Worm (Caenorhabditis elegans): ENCODE data around the gene srz-10.

srz-10 gene

DNA sequence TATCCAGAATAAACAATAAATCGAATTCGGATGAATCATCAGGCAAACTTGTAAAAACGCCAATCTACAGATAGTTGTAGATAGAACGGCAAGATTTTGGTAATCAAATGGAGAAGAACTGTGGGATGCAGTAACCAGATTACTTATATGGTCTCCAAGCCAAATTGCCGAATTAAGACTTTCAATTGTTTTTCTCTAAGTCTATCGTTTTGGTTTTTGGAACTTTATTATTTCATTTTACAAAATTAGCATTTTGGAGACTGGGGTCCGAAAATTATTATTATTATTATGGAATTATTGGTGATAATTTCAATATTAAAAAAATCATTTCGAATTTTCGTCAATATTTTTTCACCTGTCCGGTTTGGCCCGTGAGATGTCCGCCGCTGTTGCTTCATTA lies 30.5 kb upstream of the srz-10 start, which contains the start of gene clec-228:
Gene clec-228, minus strand, starts transcription at position 101 of the 400 bp plus-strand sequence.
- TF ChIP-seq F57C9.4 (tag; optimal IDR thresholded peaks at IDR 0.05) (no peak), lin-40 (tag; optimal IDR thresholded peaks at IDR 0.05) (no peak), rcor-1 (GFP tag; IDR thresholded peaks at IDR 0.05) (no peak), lag-1 (GFP tag; IDR thresholded peaks at IDR 0.05) (no peak), zim-3 (tag; optimal IDR thresholded peaks at IDR 0.05) (no peak), hmg-20 (GFP tag; IDR thresholded peaks at IDR 0.05) (no peak), Y56A3A.18 (GFP tag; IDR thresholded peaks at IDR 0.05) (no peak), egl-44 (GFP tag; IDR thresholded peaks at IDR 0.05) (no peak), madf-10 (tag; optimal IDR thresholded peaks at IDR 0.05) (no peak), dpff-1 (tag; optimal IDR thresholded peaks at IDR 0.05) (no peak), Y79H2A.3 (GFP tag; conservative IDR thresholded peaks at IDR 0.05) (no peak)

DNA sequence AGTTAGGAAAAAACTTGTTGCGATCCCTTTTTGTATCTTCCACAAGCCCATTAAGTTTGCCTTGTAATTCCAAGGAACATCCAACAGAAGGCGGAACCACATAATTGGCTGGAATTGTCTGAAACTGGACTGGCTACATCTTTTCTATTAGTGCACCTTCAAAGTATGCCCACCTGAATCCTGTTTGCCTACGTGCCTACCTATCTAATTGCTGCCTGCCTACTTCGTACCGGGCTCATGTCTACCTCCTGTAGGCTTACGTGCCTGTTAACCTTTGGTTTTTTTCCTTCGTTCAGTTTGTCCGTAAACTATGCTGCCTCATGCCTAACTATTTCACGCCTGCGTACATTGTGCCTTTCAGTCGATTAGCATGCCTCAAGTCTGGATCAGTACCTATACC lies 28.5 kb upstream of the srz-10 start, which contains the start of gene wrt-7:
Gene wrt-7, minus strand, starts transcription at position 101 of the 400 bp plus-strand sequence.
- TF ChIP-seq nhr-120 (GFP tag; IDR thresholded peaks at IDR 0.05) (no peak), attf-3 (GFP tag; conservative IDR thresholded peaks at IDR 0.05) (no peak)

DNA sequence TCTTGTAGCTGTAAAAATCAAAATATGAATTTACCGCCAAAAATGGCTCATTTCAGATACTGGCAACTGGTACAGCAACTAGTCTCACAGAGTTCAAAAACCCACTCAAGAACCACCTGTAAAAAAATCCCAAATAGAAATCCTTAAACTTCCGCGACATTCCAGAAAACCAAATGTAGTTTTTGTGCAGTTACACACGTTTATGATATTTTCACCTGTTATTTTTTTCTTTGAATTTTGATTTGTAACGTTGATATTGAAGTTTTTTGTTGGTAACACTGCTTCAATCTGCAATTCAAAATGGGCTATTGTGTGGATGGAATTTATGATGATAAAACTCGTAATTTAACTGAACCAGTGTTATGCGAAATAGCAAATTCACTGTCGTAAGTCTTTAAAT lies 24.0 kb upstream of the srz-10 start, which contains the start of gene srw-113:
Gene srw-113, plus strand, starts transcription at position 301 of the 400 bp plus-strand sequence.
- no peak for TF ChIP-seq K11D2.4 (GFP tag; IDR thresholded peaks at IDR 0.05)
- no peak for TF ChIP-seq snpc-3.4 (tag; optimal IDR thresholded peaks at IDR 0.05)
- TF ChIP-seq gei-17 (GFP tag; optimal IDR thresholded peaks at IDR 0.05): no peak
- TF ChIP-seq egrh-3 (GFP tag; IDR thresholded peaks at IDR 0.05): no peak
- no peak for TF ChIP-seq rec-8 (tag; optimal IDR thresholded peaks at IDR 0.05)
- no peak for TF ChIP-seq let-526 (GFP tag; IDR thresholded peaks at IDR 0.05)
- no peak for TF ChIP-seq aptf-3 (GFP tag; IDR thresholded peaks at IDR 0.05)
- TF ChIP-seq atf-7 (tag; optimal IDR thresholded peaks at IDR 0.05): no peak
- TF ChIP-seq ceh-58 (GFP tag; IDR thresholded peaks at IDR 0.05): no peak
- TF ChIP-seq cebp-2 (GFP tag; IDR thresholded peaks at IDR 0.05): no peak
- no peak for TF ChIP-seq nhr-80 (tag; optimal IDR thresholded peaks at IDR 0.05)
- TF ChIP-seq ztf-22 (GFP tag; optimal IDR thresholded peaks at IDR 0.05): no peak
- TF ChIP-seq B0035.1 (tag; optimal IDR thresholded peaks at IDR 0.05): no peak
- no peak for TF ChIP-seq F23B12.7 (tag; optimal IDR thresholded peaks at IDR 0.05; ENCODE audit: insufficient read depth)
- no peak for TF ChIP-seq F57C9.4 (tag; optimal IDR thresholded peaks at IDR 0.05)
- TF ChIP-seq madf-6 (GFP tag; IDR thresholded peaks at IDR 0.05): no peak
- no peak for TF ChIP-seq F57A8.1 (GFP tag; optimal IDR thresholded peaks at IDR 0.05)
- no peak for TF ChIP-seq ztf-3 (GFP tag; optimal IDR thresholded peaks at IDR 0.05)
- TF ChIP-seq sea-2 (GFP tag; IDR thresholded peaks at IDR 0.05): no peak
- TF ChIP-seq chd-7 (tag; optimal IDR thresholded peaks at IDR 0.05): no peak

DNA sequence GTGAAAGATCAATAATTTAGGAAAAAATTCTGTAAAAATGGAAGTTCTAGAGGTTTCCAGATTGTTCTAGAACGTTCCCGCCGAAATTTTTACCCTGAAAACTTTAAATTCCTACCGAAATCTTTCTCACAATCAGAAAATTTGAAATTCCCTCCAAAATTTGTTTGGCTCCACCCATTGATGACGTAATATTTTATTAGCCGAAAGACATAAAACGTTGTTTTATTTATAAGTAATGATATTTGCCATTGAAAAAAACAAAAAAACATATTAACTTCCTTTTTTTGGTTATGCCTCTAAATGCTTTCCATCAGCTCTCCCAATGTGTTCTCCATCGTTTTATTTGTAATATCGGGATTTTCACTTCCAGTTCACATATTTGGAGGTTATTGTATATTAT lies 21.4 kb upstream of the srz-10 start, which contains the start of gene srh-295:
Gene srh-295, plus strand, starts transcription at position 301 of the 400 bp plus-strand sequence.
- TF ChIP-seq ztf-3 (GFP tag; optimal IDR thresholded peaks at IDR 0.05) (no peak), ceh-100 (GFP tag; IDR thresholded peaks at IDR 0.05) (no peak)
